Worm (Caenorhabditis elegans) whole organism, L3 larva: Measurements from ENCODE around the gene F53A3.7.

ENCODE experiments used
- R02D3.7 ChIP-seq: fragments of 150-350 bp; optimal IDR thresholded peaks from 2 replicates; lab custom pipeline; 2014; ENCODE audit warnings: missing biosample characterization, missing genetic modification characterization
- ZK546.5 ChIP-seq: sonication (generic microtip); optimal IDR thresholded peaks from 2 replicates; lab custom pipeline; 2017; ENCODE audit warnings: missing biosample characterization, missing genetic modification characterization
- aly-2 ChIP-seq: fragments of 150-350 bp; optimal IDR thresholded peaks from 2 replicates; lab custom pipeline; 2014; ENCODE audit warnings: missing biosample characterization, missing genetic modification characterization
- ceh-16 ChIP-seq: sonication (generic microtip); optimal IDR thresholded peaks from 2 replicates; lab custom pipeline; 2017; ENCODE audit warnings: missing biosample characterization, missing genetic modification characterization
- ceh-28 ChIP-seq: fragments of 150-350 bp; optimal IDR thresholded peaks from 2 replicates; lab custom pipeline; 2014; ENCODE audit warnings: missing biosample characterization, missing genetic modification reagents, missing genetic modification characterization
- ceh-82 ChIP-seq: fragments of 150-350 bp; optimal IDR thresholded peaks from 2 replicates; lab custom pipeline; 2014; ENCODE audit warnings: missing biosample characterization, missing genetic modification characterization
- ceh-9 ChIP-seq: sonication (generic microtip); optimal IDR thresholded peaks from 2 replicates; lab custom pipeline; 2018; ENCODE audit warnings: missing biosample characterization, missing genetic modification characterization
- daf-12 ChIP-seq: fragments of 150-350 bp; optimal IDR thresholded peaks from 2 replicates; lab custom pipeline; 2014; ENCODE audit warnings: missing biosample characterization, missing genetic modification reagents, missing genetic modification characterization
- egl-27 ChIP-seq: sonication (generic microtip); optimal IDR thresholded peaks from 4 replicates; lab custom pipeline; 2017; ENCODE audit warnings: missing biosample characterization, missing genetic modification reagents, missing genetic modification characterization
- egl-5 ChIP-seq: fragments of 150-350 bp; optimal IDR thresholded peaks from 2 replicates; lab custom pipeline; 2017; ENCODE audit warnings: missing biosample characterization, missing genetic modification reagents, missing genetic modification characterization, inconsistent platforms
- elt-1 ChIP-seq: fragments of 150-350 bp; optimal IDR thresholded peaks from 2 replicates; lab custom pipeline; 2014; ENCODE audit warnings: missing biosample characterization, missing genetic modification characterization
- elt-2 ChIP-seq: sonication (generic microtip); optimal IDR thresholded peaks from 2 replicates; lab custom pipeline; 2016; ENCODE audit warnings: missing genetic modification reagents, mild to moderate bottlenecking, missing genetic modification characterization, missing compliant biosample characterization
- elt-3 ChIP-seq, 3 experiments: fragments of 150-350 bp in 1 of 3; sonication (generic microtip) in 2 of 3; optimal IDR thresholded peaks; 2 replicates in 2 of 3; 4 replicates in 1 of 3; lab custom pipeline; 2014 to 2017; ENCODE audit warnings: missing biosample characterization in 3 of 3, missing genetic modification characterization in 3 of 3
- eor-1 ChIP-seq, 2 experiments: fragments of 150-350 bp; optimal IDR thresholded peaks; 2 replicates each; lab custom pipeline; 2014 to 2018; ENCODE audit warnings: missing biosample characterization in 2 of 2, missing genetic modification characterization in 2 of 2
- fkh-10 ChIP-seq: sonication (generic microtip); optimal IDR thresholded peaks from 2 replicates; lab custom pipeline; 2017; ENCODE audit warnings: missing biosample characterization, missing genetic modification reagents, missing genetic modification characterization
- hmg-11 ChIP-seq: sonication (generic microtip); optimal IDR thresholded peaks from 2 replicates; lab custom pipeline; 2016; ENCODE audit warnings: missing genetic modification characterization, missing compliant biosample characterization
- jun-1 ChIP-seq: fragments of 150-350 bp; optimal IDR thresholded peaks from 2 replicates; lab custom pipeline; 2014; ENCODE audit warnings: missing biosample characterization, missing genetic modification reagents, missing genetic modification characterization
- lsy-12 ChIP-seq: sonication (generic microtip); optimal IDR thresholded peaks from 2 replicates; lab custom pipeline; 2016; ENCODE audit warnings: mild to moderate bottlenecking, missing genetic modification characterization, missing compliant biosample characterization
- mdl-1 ChIP-seq: fragments of 150-350 bp; optimal IDR thresholded peaks from 2 replicates; lab custom pipeline; 2014; ENCODE audit warnings: missing biosample characterization, missing genetic modification characterization
- mml-1 ChIP-seq: fragments of 150-350 bp; sonication (generic microtip); optimal IDR thresholded peaks from 3 replicates; lab custom pipeline; 2014; ENCODE audit warnings: missing biosample characterization, missing genetic modification characterization
- nfya-1 ChIP-seq: sonication (generic microtip); optimal IDR thresholded peaks from 2 replicates; lab custom pipeline; 2017; ENCODE audit warnings: missing genetic modification characterization, mild to moderate bottlenecking, missing compliant biosample characterization, antibody characterized with exemption, moderate library complexity; ENCODE audit not compliant: insufficient read depth
- nhr-11 ChIP-seq: fragments of 150-350 bp; optimal IDR thresholded peaks from 2 replicates; lab custom pipeline; 2014; ENCODE audit warnings: missing biosample characterization, missing genetic modification characterization
- nhr-23 ChIP-seq: fragments of 150-350 bp; optimal IDR thresholded peaks from 2 replicates; lab custom pipeline; 2014; ENCODE audit warnings: missing biosample characterization, missing genetic modification reagents, missing genetic modification characterization
- nhr-237 ChIP-seq: fragments of 150-350 bp; optimal IDR thresholded peaks from 2 replicates; lab custom pipeline; 2014; ENCODE audit warnings: missing biosample characterization, missing genetic modification characterization
- nhr-25 ChIP-seq: sonication (generic microtip); optimal IDR thresholded peaks from 2 replicates; lab custom pipeline; 2017; ENCODE audit warnings: missing biosample characterization, missing genetic modification characterization
- nhr-28 ChIP-seq: fragments of 150-350 bp; optimal IDR thresholded peaks from 2 replicates; lab custom pipeline; 2014; ENCODE audit warnings: missing biosample characterization, missing genetic modification characterization
- nhr-43 ChIP-seq: sonication (generic microtip); optimal IDR thresholded peaks from 2 replicates; lab custom pipeline; 2016; ENCODE audit warnings: mild to moderate bottlenecking, missing genetic modification characterization, missing compliant biosample characterization; ENCODE audit not compliant: poor library complexity, severe bottlenecking
- nhr-67 ChIP-seq: fragments of 150-350 bp; optimal IDR thresholded peaks from 2 replicates; lab custom pipeline; 2014; ENCODE audit warnings: missing biosample characterization, missing genetic modification characterization
- nhr-76 ChIP-seq: fragments of 150-350 bp; sonication (generic microtip); optimal IDR thresholded peaks from 5 replicates; lab custom pipeline; 2014; ENCODE audit warnings: missing biosample characterization, missing genetic modification characterization
- nhr-77 ChIP-seq: fragments of 150-350 bp; optimal IDR thresholded peaks from 2 replicates; lab custom pipeline; 2014; ENCODE audit warnings: missing biosample characterization, missing genetic modification characterization
- pha-4 ChIP-seq: fragments of 150-350 bp; optimal IDR thresholded peaks from 2 replicates; lab custom pipeline; 2014; ENCODE audit warnings: missing biosample characterization, missing genetic modification reagents, missing genetic modification characterization
- pqm-1 ChIP-seq: fragments of 150-350 bp; optimal IDR thresholded peaks from 2 replicates; lab custom pipeline; 2017; ENCODE audit warnings: missing biosample characterization, missing genetic modification characterization, inconsistent platforms
- sea-2 ChIP-seq: fragments of 150-350 bp; sonication (generic microtip); optimal IDR thresholded peaks from 4 replicates; lab custom pipeline; 2014; ENCODE audit warnings: missing biosample characterization, missing genetic modification reagents, missing genetic modification characterization
- skn-1 ChIP-seq: fragments of 150-350 bp; optimal IDR thresholded peaks from 2 replicates; lab custom pipeline; 2014; ENCODE audit warnings: missing biosample characterization, missing genetic modification characterization
- snpc-4 ChIP-seq: fragments of 150-350 bp; optimal IDR thresholded peaks from 2 replicates; lab custom pipeline; 2014; ENCODE audit warnings: missing biosample characterization, missing genetic modification characterization
- unc-39 ChIP-seq: sonication (generic microtip); optimal IDR thresholded peaks from 4 replicates; lab custom pipeline; 2017; ENCODE audit warnings: missing biosample characterization, missing genetic modification characterization
- unc-62 ChIP-seq: fragments of 150-350 bp; sonication (generic microtip); optimal IDR thresholded peaks from 4 replicates; lab custom pipeline; 2014; ENCODE audit warnings: missing biosample characterization, missing genetic modification reagents, missing genetic modification characterization
- zag-1 ChIP-seq: fragments of 150-350 bp; optimal IDR thresholded peaks from 2 replicates; lab custom pipeline; 2014; ENCODE audit warnings: missing biosample characterization, missing genetic modification characterization
- ztf-11 ChIP-seq: fragments of 150-350 bp; optimal IDR thresholded peaks from 2 replicates; lab custom pipeline; 2014; ENCODE audit warnings: missing biosample characterization, missing genetic modification characterization

Gene F53A3.7

ce11 chrIII:1921136-1921680, 30.1 kb upstream of the F53A3.7 start (continued):
- TF ChIP-seq R02D3.7 (tag; lab: Kevin White, UChicago) (peak; percentile 72), snpc-4 (peak; percentile 73), sea-2 (GFP tag; lab: Kevin White, UChicago) (peak; percentile 11), ceh-82 (tag; lab: Kevin White, UChicago) (peak; percentile 52), nhr-11 (tag; lab: Kevin White, UChicago) (peak; percentile 90), nhr-67 (tag; lab: Kevin White, UChicago) (no peak), zag-1 (tag; lab: Kevin White, UChicago) (peak; percentile 71), mml-1 (tag; lab: Kevin White, UChicago) (no peak), jun-1 (tag; lab: Kevin White, UChicago) (peak; percentile 96), daf-12 (tag; lab: Kevin White, UChicago) (peak; percentile 25), elt-1 (tag; lab: Kevin White, UChicago) (peak; percentile 70), nhr-43 (tag; lab: Kevin White, UChicago) (peak; percentile 97), nhr-76 (tag; lab: Kevin White, UChicago) (no peak), skn-1 (tag; lab: Kevin White, UChicago) (peak; percentile 71), ceh-16 (tag; lab: Kevin White, UChicago) (no peak), ceh-28 (tag; lab: Kevin White, UChicago) (peak; percentile 91), unc-39 (tag; lab: Kevin White, UChicago) (no peak), nhr-237 (tag; lab: Kevin White, UChicago) (no peak), lsy-12 (peak; percentile 89)

- TF ChIP-seq daf-12 (tag; lab: Kevin White, UChicago) (no peak), nhr-77 (tag; lab: Kevin White, UChicago) (no peak), lsy-12 (no peak), nfya-1 (tag; lab: Kevin White, UChicago) (no peak), nhr-67 (tag; lab: Kevin White, UChicago) (no peak), nhr-76 (tag; lab: Kevin White, UChicago) (no peak)
Measured at ce11 chrIII:1922081-1922480, 29.2 kb upstream of the F53A3.7 start.

ce11 chrIII:1922516-1922915, 28.8 kb upstream of the F53A3.7 start:
- TF ChIP-seq ceh-9 (tag; lab: Kevin White, UChicago) (no peak), eor-1 (tag; optimal IDR thresholded peaks at IDR 0.05; lab: Kevin White, UChicago) (no peak), nhr-23 (tag; lab: Kevin White, UChicago) (no peak), nhr-43 (tag; lab: Kevin White, UChicago) (no peak), pha-4 (tag; lab: Kevin White, UChicago) (no peak), ceh-16 (tag; lab: Kevin White, UChicago) (no peak), ztf-11 (tag; lab: Kevin White, UChicago) (no peak), nhr-11 (tag; lab: Kevin White, UChicago) (no peak), aly-2 (tag; lab: Kevin White, UChicago) (no peak), unc-39 (tag; lab: Kevin White, UChicago) (no peak), nhr-28 (tag; lab: Kevin White, UChicago) (no peak), ZK546.5 (no peak), daf-12 (tag; lab: Kevin White, UChicago) (no peak), sea-2 (GFP tag; lab: Kevin White, UChicago) (no peak), nhr-237 (tag; lab: Kevin White, UChicago) (no peak), elt-2 (tag; lab: Kevin White, UChicago) (no peak), lsy-12 (no peak), elt-1 (tag; lab: Kevin White, UChicago) (no peak), nhr-77 (tag; lab: Kevin White, UChicago) (no peak)
- TF ChIP-seq, all 47 proteins: peak for 0

DNA sequence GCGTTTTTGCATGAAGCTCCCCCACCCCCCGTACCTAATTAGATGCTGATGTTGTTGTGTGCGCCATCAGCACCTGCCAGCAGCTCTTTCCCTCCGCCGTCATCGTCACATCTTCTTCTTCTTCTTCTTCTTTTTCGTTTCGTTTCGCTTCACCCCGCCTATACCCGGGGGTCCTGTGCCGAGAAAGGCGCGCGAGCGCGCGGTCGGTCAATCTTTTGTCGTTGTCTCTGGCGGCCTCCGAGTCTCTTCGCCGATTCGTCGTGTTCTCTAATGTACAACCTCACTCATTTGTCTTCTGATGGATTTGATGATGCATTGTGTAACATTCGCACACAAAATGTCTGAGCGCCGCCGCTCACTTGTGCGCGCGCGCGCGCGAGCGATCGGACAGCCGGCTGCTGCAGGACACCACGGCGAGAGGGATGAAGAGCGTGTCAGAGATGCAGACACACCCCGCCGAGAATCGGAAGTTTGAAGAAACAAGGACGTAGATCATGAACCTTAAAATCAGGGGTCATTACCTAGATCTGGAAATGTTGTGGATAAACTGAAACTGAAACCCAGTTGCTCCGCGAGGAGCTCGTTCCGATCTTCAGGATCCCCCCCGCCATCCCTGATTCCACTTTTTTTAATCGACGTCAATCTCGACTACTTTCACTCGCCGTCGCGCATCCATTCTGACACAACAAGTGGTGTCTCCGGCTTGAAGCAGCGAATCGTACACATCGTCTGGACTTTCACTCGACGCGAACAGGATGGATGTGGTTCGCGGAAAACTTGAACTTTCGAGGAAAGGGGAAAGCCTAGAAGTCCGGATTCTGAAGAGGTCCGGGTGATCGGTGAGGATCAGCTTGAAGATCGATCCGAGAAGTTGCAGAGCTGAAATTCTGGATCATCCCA, 27.7 kb upstream of the F53A3.7 start:
- TF ChIP-seq egl-27 (tag; lab: Kevin White, UChicago) (peak; percentile 96), nhr-43 (tag; lab: Kevin White, UChicago) (peak; percentile 85), nfya-1 (tag; lab: Kevin White, UChicago) (peak; percentile 92), elt-3 (tag; optimal IDR thresholded peaks at IDR 0.05; lab: Kevin White, UChicago) (peak in 1 of 3 experiments; percentile 49), eor-1 (tag; optimal IDR thresholded peaks at IDR 0.05; lab: Kevin White, UChicago) (no peak), nhr-28 (tag; lab: Kevin White, UChicago) (no peak), ZK546.5 (no peak), egl-5 (peak; percentile 72), aly-2 (tag; lab: Kevin White, UChicago) (no peak), nhr-11 (tag; lab: Kevin White, UChicago) (peak; percentile 29), ceh-16 (tag; lab: Kevin White, UChicago) (peak; percentile 46), unc-62 (peak; percentile 96), zag-1 (tag; lab: Kevin White, UChicago) (peak; percentile 33), snpc-4 (peak; percentile 46), ztf-11 (tag; lab: Kevin White, UChicago) (no peak), pha-4 (tag; lab: Kevin White, UChicago) (peak; percentile 89), fkh-10 (GFP tag; lab: Kevin White, UChicago) (peak; percentile 46), sea-2 (GFP tag; lab: Kevin White, UChicago) (peak; percentile 57), ceh-82 (tag; lab: Kevin White, UChicago) (peak; percentile 65), nhr-23 (tag; lab: Kevin White, UChicago) (peak; percentile 94), pqm-1 (tag; lab: Kevin White, UChicago) (no peak), ceh-28 (tag; lab: Kevin White, UChicago) (peak; percentile 68), nhr-25 (tag; lab: Kevin White, UChicago) (peak; percentile 97), mdl-1 (tag; lab: Kevin White, UChicago) (peak; percentile 56), hmg-11 (tag; lab: Kevin White, UChicago) (peak; percentile 77)
